Worm (Caenorhabditis elegans): ENCODE data around the gene grd-8.

grd-8 gene

DNA sequence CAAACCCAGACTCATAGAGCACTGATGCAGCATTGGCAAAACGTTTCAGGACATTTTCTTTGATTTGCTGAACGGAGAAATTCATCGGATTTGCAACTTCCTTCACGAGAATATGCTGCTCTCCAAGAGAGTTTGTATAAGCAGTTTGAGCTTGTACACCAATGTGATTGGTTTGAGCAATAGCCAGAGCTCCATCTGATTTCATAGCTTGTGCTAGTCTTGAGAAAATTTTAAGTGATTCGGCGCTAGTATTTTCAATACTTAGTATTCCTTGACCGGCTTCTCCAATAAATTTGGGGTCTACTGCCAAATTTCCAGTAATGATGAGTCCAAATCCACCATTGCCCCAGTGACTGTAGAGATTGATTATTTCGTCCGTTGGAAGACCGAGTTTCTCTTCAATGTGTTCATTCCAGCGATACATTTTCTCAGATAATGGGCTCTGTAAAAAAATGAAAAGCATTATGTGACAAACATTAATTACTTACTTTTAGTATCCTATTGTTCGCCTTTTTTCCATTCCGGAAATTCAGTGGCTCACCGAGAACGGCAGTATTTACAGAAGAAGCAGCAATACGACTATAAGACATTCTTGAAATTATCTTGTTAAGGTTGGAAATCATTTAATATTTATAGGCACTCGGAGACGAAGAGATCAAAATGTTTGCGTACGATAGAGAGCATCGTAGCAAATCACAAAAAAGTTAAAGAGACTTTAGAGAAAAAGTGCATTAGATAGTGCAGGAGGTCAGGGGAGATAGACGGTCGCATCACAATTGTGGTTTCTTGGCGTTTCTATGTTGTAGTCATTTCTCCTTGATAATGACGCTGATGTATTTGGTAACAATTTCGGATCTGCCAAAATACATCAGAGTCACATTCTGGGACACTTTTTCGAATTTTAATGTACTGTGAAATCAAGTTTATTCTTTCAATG, 32.7 kb upstream of the grd-8 start, which contains the start of gene ZK742.3:
ZK742.3 (minus strand) TSS at position 593 of the 937 bp plus-strand sequence.
- peak in 1 of 2 experiments; percentile 36 for TF ChIP-seq lin-35 (GFP tag; optimal IDR thresholded peaks at IDR 0.05)
- TF ChIP-seq nhr-90 (tag; optimal IDR thresholded peaks at IDR 0.05; ENCODE audit: poor library complexity): peak; percentile 15
- TF ChIP-seq alr-1 (tag; optimal IDR thresholded peaks at IDR 0.05; ENCODE audit: borderline replicate concordance): no peak
- TF ChIP-seq snu-23 (GFP tag; optimal IDR thresholded peaks at IDR 0.05): peak; percentile 19
- TF ChIP-seq pqm-1 (tag; optimal IDR thresholded peaks at IDR 0.05): no peak
- no peak for TF ChIP-seq aha-1 (tag; optimal IDR thresholded peaks at IDR 0.05)
- TF ChIP-seq nhr-20 (tag; optimal IDR thresholded peaks at IDR 0.05): peak; percentile 22
- no peak for TF ChIP-seq ztf-11 (tag; optimal IDR thresholded peaks at IDR 0.05)
- TF ChIP-seq fkh-4 (tag; optimal IDR thresholded peaks at IDR 0.05; ENCODE audit: borderline replicate concordance): no peak
- no peak for TF ChIP-seq unc-86 (tag; optimal IDR thresholded peaks at IDR 0.05)
- peak; percentile 28 for TF ChIP-seq lin-14 (GFP tag; optimal IDR thresholded peaks at IDR 0.05)
- TF ChIP-seq nhr-85 (tag): no peak
- no peak for TF ChIP-seq dpl-1 (GFP tag; optimal IDR thresholded peaks at IDR 0.05)
- TF ChIP-seq efl-1 (optimal IDR thresholded peaks at IDR 0.05): no peak
- TF ChIP-seq efl-1 (GFP tag; optimal IDR thresholded peaks at IDR 0.05 in 1 of 2): peak in 1 of 2 experiments; percentile 78
- TF ChIP-seq nhr-77 (tag; optimal IDR thresholded peaks at IDR 0.05): no peak
- TF ChIP-seq pax-3 (tag; optimal IDR thresholded peaks at IDR 0.05): no peak
- TF ChIP-seq nhr-71 (tag; optimal IDR thresholded peaks at IDR 0.05): peak; percentile 7

DNA sequence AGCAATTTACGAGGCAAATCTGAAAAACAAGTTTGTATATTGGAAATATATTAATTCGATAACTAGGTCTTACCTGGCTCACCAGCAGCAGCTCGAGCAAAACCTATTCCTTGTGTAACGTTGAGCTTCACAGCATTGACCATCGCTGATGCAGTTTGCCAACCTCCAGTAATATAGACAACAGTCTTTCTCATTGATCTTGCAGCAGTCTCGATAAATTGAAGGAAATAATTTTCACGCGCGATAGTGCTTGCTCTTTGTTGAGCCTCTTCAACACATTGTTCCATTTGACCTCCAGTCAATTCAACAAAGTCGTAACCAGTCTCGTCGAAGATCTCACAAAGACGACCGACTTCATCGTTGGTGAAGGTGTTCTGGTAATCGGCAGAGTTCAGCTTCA, 31.7 kb upstream of the grd-8 start:
- TF ChIP-seq unc-62 (GFP tag; optimal IDR thresholded peaks at IDR 0.05) (no peak), isw-1 (GFP tag; IDR thresholded peaks at IDR 0.05) (no peak), dsc-1 (tag; optimal IDR thresholded peaks at IDR 0.05) (no peak), lin-13 (GFP tag; optimal IDR thresholded peaks at IDR 0.05) (no peak), nhr-11 (tag; optimal IDR thresholded peaks at IDR 0.05) (no peak)

DNA sequence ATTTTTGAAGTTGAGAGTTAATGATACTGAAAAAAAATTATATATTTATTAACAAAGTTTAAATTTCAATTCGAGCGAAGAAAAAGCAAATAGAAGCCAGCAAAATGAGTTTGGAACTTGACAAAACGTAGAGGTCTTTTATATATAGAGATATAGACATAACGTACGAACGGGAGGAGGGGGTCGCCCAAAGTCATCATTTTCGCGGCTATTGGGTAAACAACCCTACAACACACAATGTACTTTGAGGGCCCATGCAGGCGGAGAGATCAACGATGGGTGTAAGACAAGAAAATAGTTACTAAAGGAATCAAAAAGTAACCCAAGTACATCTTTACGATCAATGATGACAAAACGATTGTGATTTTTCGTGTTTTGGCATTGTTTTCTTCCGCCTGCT, 30.6 kb upstream of the grd-8 start, which contains the start of gene ZK742.4:
ZK742.4 (minus strand) TSS at position 35 of the 400 bp plus-strand sequence.
- TF ChIP-seq zip-4 (GFP tag; optimal IDR thresholded peaks at IDR 0.05): no peak
- TF ChIP-seq nhr-20 (tag; optimal IDR thresholded peaks at IDR 0.05): peak; percentile 37
- no peak for TF ChIP-seq isw-1 (GFP tag; IDR thresholded peaks at IDR 0.05)
- no peak for TF ChIP-seq ces-1 (GFP tag; optimal IDR thresholded peaks at IDR 0.05)
- TF ChIP-seq skn-1 (tag; optimal IDR thresholded peaks at IDR 0.05): peak; percentile 77
- peak; percentile 29 for TF ChIP-seq lin-14 (GFP tag; optimal IDR thresholded peaks at IDR 0.05)
- TF ChIP-seq unc-62 (GFP tag; optimal IDR thresholded peaks at IDR 0.05): no peak
- TF ChIP-seq sptf-1 (tag; optimal IDR thresholded peaks at IDR 0.05): no peak

DNA sequence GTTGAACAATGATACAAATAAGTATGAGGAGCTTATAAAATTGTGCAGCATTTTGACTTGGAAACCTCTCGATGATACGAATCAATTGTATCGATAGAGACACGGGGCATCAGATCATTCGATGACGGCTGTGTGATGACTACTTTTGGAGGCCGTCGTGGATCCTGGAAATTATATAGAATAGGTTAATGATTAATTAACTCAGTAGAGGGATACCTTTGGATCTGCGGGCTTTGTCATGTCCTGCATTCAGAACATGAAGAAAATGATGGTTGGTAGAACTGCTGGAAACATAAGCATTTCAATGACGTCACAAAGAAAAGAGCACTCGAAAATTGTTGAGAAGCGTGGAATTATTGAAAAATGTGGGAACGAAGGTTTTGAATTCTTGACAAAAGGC, 27.7 kb upstream of the grd-8 start, which contains the start of gene ZK742.6:
ZK742.6 (minus strand) TSS at position 342 of the 400 bp plus-strand sequence.
- TF ChIP-seq sox-4 (tag; optimal IDR thresholded peaks at IDR 0.05) (no peak), mep-1 (tag; optimal IDR thresholded peaks at IDR 0.05) (no peak), pax-3 (tag; optimal IDR thresholded peaks at IDR 0.05) (no peak), ceh-90 (tag; optimal IDR thresholded peaks at IDR 0.05) (no peak), nhr-90 (tag; optimal IDR thresholded peaks at IDR 0.05; ENCODE audit: poor library complexity) (no peak), tbx-2 (tag; optimal IDR thresholded peaks at IDR 0.05) (no peak), fkh-8 (tag; optimal IDR thresholded peaks at IDR 0.05) (no peak), zag-1 (tag; optimal IDR thresholded peaks at IDR 0.05) (no peak), vab-15 (tag; optimal IDR thresholded peaks at IDR 0.05) (no peak), elt-2 (tag; optimal IDR thresholded peaks at IDR 0.05) (no peak), unc-130 (tag; optimal IDR thresholded peaks at IDR 0.05) (no peak), nhr-85 (tag) (no peak), lin-39 (tag; optimal IDR thresholded peaks at IDR 0.05) (no peak), ztf-4 (tag; optimal IDR thresholded peaks at IDR 0.05) (no peak), elt-3 (tag; optimal IDR thresholded peaks at IDR 0.05) (no peak), aha-1 (tag; optimal IDR thresholded peaks at IDR 0.05) (no peak), rnt-1 (tag; optimal IDR thresholded peaks at IDR 0.05) (no peak), lin-13 (GFP tag; optimal IDR thresholded peaks at IDR 0.05) (no peak), zip-4 (GFP tag; optimal IDR thresholded peaks at IDR 0.05) (no peak), lir-3 (tag; optimal IDR thresholded peaks at IDR 0.05; ENCODE audit: poor library complexity) (no peak)
